Worm (Caenorhabditis elegans) whole organism, mixed stage, embryonic: ENCODE measurements around the gene F55B11.2.

Experiments used
- bed-3 ChIP-seq: fragments of 200-800 bp; sonication (Bioruptor generic); optimal IDR thresholded peaks from 3 replicates; lab custom pipeline; 2018; ENCODE audit warnings: mild to moderate bottlenecking, missing genetic modification characterization, moderate library complexity, missing compliant biosample characterization
- blmp-1 ChIP-seq: fragments of 150-350 bp; optimal IDR thresholded peaks from 2 replicates; lab custom pipeline; 2014; ENCODE audit warnings: missing biosample characterization, missing genetic modification characterization
- ceh-39 ChIP-seq: fragments of 150-350 bp; optimal IDR thresholded peaks from 2 replicates; lab custom pipeline; 2014; ENCODE audit warnings: missing biosample characterization, missing genetic modification characterization
- ceh-83 ChIP-seq: fragments of 200-800 bp; sonication (Bioruptor generic); optimal IDR thresholded peaks from 2 replicates; lab custom pipeline; 2018; ENCODE audit warnings: mild to moderate bottlenecking, missing genetic modification characterization, missing compliant biosample characterization
- ces-1 ChIP-seq: fragments of 150-350 bp; optimal IDR thresholded peaks from 2 replicates; lab custom pipeline; 2014; ENCODE audit warnings: missing biosample characterization, missing genetic modification reagents, missing genetic modification characterization
- cnd-1 ChIP-seq: fragments of 200-800 bp; sonication (Bioruptor generic); optimal IDR thresholded peaks from 2 replicates; lab custom pipeline; 2018; ENCODE audit warnings: mild to moderate bottlenecking, missing genetic modification characterization, missing compliant biosample characterization
- drap-1 ChIP-seq: fragments of 200-800 bp; sonication (Bioruptor generic); optimal IDR thresholded peaks from 3 replicates; lab custom pipeline; 2018; ENCODE audit warnings: mild to moderate bottlenecking, missing genetic modification characterization, missing compliant biosample characterization
- elt-1 ChIP-seq: sonication (generic microtip); optimal IDR thresholded peaks from 2 replicates; lab custom pipeline; 2017; ENCODE audit warnings: missing genetic modification characterization, mild to moderate bottlenecking, missing compliant biosample characterization, antibody characterized with exemption, moderate library complexity, borderline replicate concordance; ENCODE audit not compliant: insufficient read depth
- elt-3 ChIP-seq: fragments of 150-350 bp; optimal IDR thresholded peaks from 2 replicates; lab custom pipeline; 2014; ENCODE audit warnings: missing biosample characterization, missing genetic modification characterization
- flh-1 ChIP-seq: fragments of 200-800 bp; sonication (Bioruptor generic); optimal IDR thresholded peaks from 2 replicates; lab custom pipeline; 2018; ENCODE audit warnings: mild to moderate bottlenecking, missing genetic modification characterization, moderate library complexity, missing compliant biosample characterization
- ham-2 ChIP-seq: fragments of 200-800 bp; sonication (Bioruptor generic); optimal IDR thresholded peaks from 2 replicates; lab custom pipeline; 2018; ENCODE audit warnings: mild to moderate bottlenecking, missing genetic modification characterization, missing compliant biosample characterization
- hlh-1 ChIP-seq: fragments of 150-350 bp; optimal IDR thresholded peaks from 2 replicates; lab custom pipeline; 2014; ENCODE audit warnings: missing biosample characterization, missing genetic modification reagents, missing genetic modification characterization
- lin-13 ChIP-seq: fragments of 150-350 bp; optimal IDR thresholded peaks from 2 replicates; lab custom pipeline; 2014; ENCODE audit warnings: missing biosample characterization, missing genetic modification characterization
- lin-32 ChIP-seq: fragments of 200-800 bp; sonication (Bioruptor generic); optimal IDR thresholded peaks from 2 replicates; lab custom pipeline; 2018; ENCODE audit warnings: mild to moderate bottlenecking, missing genetic modification characterization, missing compliant biosample characterization
- lsy-2 ChIP-seq: fragments of 150-350 bp; optimal IDR thresholded peaks from 2 replicates; lab custom pipeline; 2014; ENCODE audit warnings: missing biosample characterization, missing genetic modification characterization
- mab-5 ChIP-seq: fragments of 150-350 bp; optimal IDR thresholded peaks from 2 replicates; lab custom pipeline; 2014; ENCODE audit warnings: missing biosample characterization, missing genetic modification characterization
- mls-2 ChIP-seq: sonication (generic microtip); optimal IDR thresholded peaks from 2 replicates; lab custom pipeline; 2016; ENCODE audit warnings: mild to moderate bottlenecking, missing genetic modification characterization, moderate library complexity, missing compliant biosample characterization
- nhr-12 ChIP-seq: fragments of 150-350 bp; optimal IDR thresholded peaks from 2 replicates; lab custom pipeline; 2014; ENCODE audit warnings: missing biosample characterization, missing genetic modification characterization
- nhr-2 ChIP-seq: fragments of 150-350 bp; optimal IDR thresholded peaks from 2 replicates; lab custom pipeline; 2014; ENCODE audit warnings: missing biosample characterization, missing genetic modification characterization
- nhr-28 ChIP-seq: fragments of 150-350 bp; optimal IDR thresholded peaks from 2 replicates; lab custom pipeline; 2014; ENCODE audit warnings: missing biosample characterization, missing genetic modification characterization
- nhr-76 ChIP-seq: sonication (generic microtip); optimal IDR thresholded peaks from 2 replicates; lab custom pipeline; 2017; ENCODE audit warnings: missing biosample characterization, missing genetic modification characterization
- pha-4 ChIP-seq: fragments of 150-350 bp; optimal IDR thresholded peaks from 2 replicates; lab custom pipeline; 2018; ENCODE audit warnings: missing biosample characterization, missing genetic modification reagents, missing genetic modification characterization
- sem-2 ChIP-seq: fragments of 200-800 bp; sonication (Bioruptor generic); optimal IDR thresholded peaks from 2 replicates; lab custom pipeline; 2018; ENCODE audit warnings: mild to moderate bottlenecking, missing genetic modification characterization, missing compliant biosample characterization
- snpc-4 ChIP-seq: fragments of 150-350 bp; optimal IDR thresholded peaks from 2 replicates; lab custom pipeline; 2014; ENCODE audit warnings: missing biosample characterization, missing genetic modification characterization
- sptf-1 ChIP-seq: sonication (generic microtip); optimal IDR thresholded peaks from 2 replicates; lab custom pipeline; 2017; ENCODE audit warnings: mild to moderate bottlenecking, missing genetic modification characterization, moderate library complexity, missing compliant biosample characterization
- tbx-8 ChIP-seq: fragments of 200-800 bp; sonication (Bioruptor generic); optimal IDR thresholded peaks from 2 replicates; lab custom pipeline; 2018; ENCODE audit warnings: mild to moderate bottlenecking, missing genetic modification characterization, moderate library complexity, missing compliant biosample characterization
- unc-120 ChIP-seq: sonication (generic microtip); optimal IDR thresholded peaks from 2 replicates; lab custom pipeline; 2017; ENCODE audit warnings: missing genetic modification characterization, missing compliant biosample characterization; ENCODE audit not compliant: poor library complexity, severe bottlenecking
- unc-39 ChIP-seq: fragments of 150-350 bp; optimal IDR thresholded peaks from 2 replicates; lab custom pipeline; 2014; ENCODE audit warnings: missing biosample characterization, missing genetic modification characterization
- unc-62 ChIP-seq: fragments of 150-350 bp; optimal IDR thresholded peaks from 2 replicates; lab custom pipeline; 2014; ENCODE audit warnings: missing biosample characterization, missing genetic modification reagents, missing genetic modification characterization
- zip-8 ChIP-seq: fragments of 150-350 bp; optimal IDR thresholded peaks from 2 replicates; lab custom pipeline; 2014; ENCODE audit warnings: missing biosample characterization, missing genetic modification characterization

F55B11.2 gene

DNA sequence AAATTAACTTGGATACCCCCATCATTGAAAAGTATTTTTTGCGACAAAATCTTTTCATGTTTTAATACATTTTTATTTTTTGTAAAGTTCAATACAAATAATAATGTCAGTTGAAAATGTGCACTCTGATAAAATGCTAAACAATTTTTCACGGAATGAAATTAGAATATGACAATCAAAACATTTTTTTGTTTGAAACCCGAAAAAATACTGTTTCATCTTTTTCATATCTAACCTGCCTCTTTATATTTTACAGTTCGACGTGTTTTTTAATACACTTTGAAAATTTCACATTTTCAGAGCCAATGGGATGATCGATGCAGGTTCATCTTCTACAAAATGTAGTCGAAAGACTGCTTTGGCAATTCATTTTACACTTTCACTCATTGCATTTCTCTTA lies 29.3 kb downstream of the F55B11.2 start, which contains the start of gene clc-8:
Gene clc-8, plus strand, starts transcription at position 301 of the 400 bp plus-strand sequence.
- no peak for TF ChIP-seq unc-39 (tag; lab: Kevin White, UChicago)
- TF ChIP-seq cnd-1 (tag; lab: Kevin White, UChicago), result no peak
- TF ChIP-seq lin-13 (tag; lab: Kevin White, UChicago), result no peak
- no peak for TF ChIP-seq ceh-39

DNA sequence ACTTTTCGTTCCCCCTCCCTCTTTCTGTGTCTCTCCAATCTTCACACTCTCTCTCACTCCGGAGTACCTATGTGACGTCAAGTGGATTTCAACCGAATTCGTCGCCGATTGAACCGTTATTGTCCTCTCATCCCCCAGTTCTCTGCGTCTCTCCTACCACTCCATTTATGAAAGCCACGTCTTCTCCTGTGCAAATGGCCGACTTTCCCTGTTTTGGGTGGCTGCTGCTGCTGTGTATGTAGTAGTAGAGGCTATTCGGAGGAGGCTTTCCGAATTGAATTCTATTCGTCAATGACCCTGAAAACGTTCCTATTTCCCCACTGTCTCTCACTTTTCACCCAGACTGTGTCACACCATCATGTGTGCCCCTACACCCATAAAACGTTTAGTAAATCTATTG lies 31.3 kb downstream of the F55B11.2 start:
- no peak for TF ChIP-seq sptf-1
- TF ChIP-seq flh-1, result no peak
- no peak for TF ChIP-seq nhr-76
- no peak for TF ChIP-seq zip-8
- TF ChIP-seq lin-13 (tag; lab: Kevin White, UChicago), result no peak
- TF ChIP-seq lin-32 (GFP tag; lab: Kevin White, UChicago), result no peak
- no peak for TF ChIP-seq snpc-4
- no peak for TF ChIP-seq nhr-2 (tag; lab: Kevin White, UChicago)
- peak; percentile 84 for TF ChIP-seq ham-2 (GFP tag; lab: Kevin White, UChicago)
- no peak for TF ChIP-seq mab-5 (tag; lab: Kevin White, UChicago)
- peak; percentile 13 for TF ChIP-seq cnd-1 (tag; lab: Kevin White, UChicago)
- no peak for TF ChIP-seq ceh-83 (GFP tag; lab: Kevin White, UChicago)
- peak; percentile 57 for TF ChIP-seq blmp-1 (tag; lab: Kevin White, UChicago)
- no peak for TF ChIP-seq unc-62 (GFP tag; lab: Kevin White, UChicago)
- no peak for TF ChIP-seq nhr-12
- no peak for TF ChIP-seq nhr-28 (tag; lab: Kevin White, UChicago)

DNA sequence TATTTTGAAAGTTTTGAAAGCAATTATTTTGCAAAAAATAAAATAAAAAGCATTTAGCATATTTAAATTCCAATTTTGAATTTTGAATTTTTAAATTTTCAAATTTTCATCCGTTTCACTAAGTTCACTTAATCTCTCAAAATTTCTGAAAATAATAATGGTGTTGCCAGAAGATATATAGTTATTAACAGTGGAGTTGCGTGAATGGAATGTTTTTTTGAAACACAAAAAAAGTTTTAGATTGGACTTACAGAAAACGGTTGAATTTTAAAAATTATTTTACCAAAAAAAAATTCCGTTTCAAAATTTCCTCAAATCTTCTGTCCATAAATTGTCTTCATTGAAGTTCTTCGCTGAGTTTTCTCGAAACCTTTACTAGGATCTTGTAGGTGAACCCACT lies 31.8 kb downstream of the F55B11.2 start:
- TF ChIP-seq nhr-12 (no peak), hlh-1 (no peak), elt-1 (no peak)

DNA sequence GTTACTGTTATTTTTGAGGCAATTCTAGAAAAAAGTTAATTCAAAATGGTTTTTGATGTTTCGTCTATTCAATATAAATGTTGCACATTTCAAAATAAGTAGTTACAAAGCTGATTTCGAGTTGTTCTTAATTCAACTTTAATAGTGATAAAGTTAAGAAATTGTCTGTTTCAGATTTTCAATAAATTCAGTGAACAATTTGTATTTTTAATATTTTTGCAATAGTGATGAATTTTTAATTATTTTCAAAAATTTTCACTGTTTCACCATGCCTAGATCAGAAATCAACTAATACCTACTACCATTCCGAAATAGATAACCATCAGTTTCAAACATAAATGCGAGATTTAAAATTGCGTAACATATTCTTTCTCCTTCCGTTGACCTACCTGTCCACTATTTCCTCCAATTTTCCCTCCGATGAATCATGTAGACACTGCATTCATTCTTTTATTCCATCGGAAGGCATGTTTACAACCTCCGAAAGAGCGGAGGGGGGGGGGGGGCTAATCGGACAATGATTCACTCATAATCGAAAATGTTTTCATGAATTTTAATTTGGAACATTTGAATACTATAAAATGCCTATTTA lies 33.0 kb downstream of the F55B11.2 start:
- peak; percentile 45 for TF ChIP-seq elt-1
- TF ChIP-seq tbx-8 (GFP tag; lab: Kevin White, UChicago), result no peak
- peak; percentile 16 for TF ChIP-seq blmp-1 (tag; lab: Kevin White, UChicago)
- TF ChIP-seq ham-2 (GFP tag; lab: Kevin White, UChicago), result peak; percentile 87

DNA sequence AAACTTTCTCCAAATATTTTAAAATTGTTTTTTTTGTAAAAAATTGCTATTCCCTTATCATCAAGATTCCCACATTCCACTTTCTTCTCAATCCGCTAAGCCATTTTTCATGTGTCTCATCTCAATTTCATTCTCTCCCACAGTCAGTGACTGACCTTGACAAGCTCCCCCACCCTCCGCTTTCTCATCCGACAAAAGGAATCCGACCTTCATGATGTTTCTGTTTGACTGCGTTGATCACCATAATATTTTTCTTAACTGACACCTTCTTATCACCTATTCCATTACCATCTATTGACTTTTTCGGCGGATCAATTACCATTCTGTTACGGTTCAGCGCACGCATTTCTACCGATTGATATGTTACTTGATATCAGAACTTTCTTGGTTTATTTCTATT lies 34.0 kb downstream of the F55B11.2 start:
- no peak for TF ChIP-seq lin-32 (GFP tag; lab: Kevin White, UChicago)
- TF ChIP-seq hlh-1, result no peak
- TF ChIP-seq ceh-83 (GFP tag; lab: Kevin White, UChicago), result no peak
- no peak for TF ChIP-seq mls-2 (tag; lab: Kevin White, UChicago)
- no peak for TF ChIP-seq nhr-76
- TF ChIP-seq flh-1, result no peak
- TF ChIP-seq nhr-2 (tag; lab: Kevin White, UChicago), result no peak
- TF ChIP-seq bed-3 (GFP tag; lab: Kevin White, UChicago), result no peak
- no peak for TF ChIP-seq nhr-28 (tag; lab: Kevin White, UChicago)
- no peak for TF ChIP-seq unc-120 (tag; lab: Kevin White, UChicago)
- TF ChIP-seq nhr-12, result no peak
- TF ChIP-seq zip-8, result no peak

DNA sequence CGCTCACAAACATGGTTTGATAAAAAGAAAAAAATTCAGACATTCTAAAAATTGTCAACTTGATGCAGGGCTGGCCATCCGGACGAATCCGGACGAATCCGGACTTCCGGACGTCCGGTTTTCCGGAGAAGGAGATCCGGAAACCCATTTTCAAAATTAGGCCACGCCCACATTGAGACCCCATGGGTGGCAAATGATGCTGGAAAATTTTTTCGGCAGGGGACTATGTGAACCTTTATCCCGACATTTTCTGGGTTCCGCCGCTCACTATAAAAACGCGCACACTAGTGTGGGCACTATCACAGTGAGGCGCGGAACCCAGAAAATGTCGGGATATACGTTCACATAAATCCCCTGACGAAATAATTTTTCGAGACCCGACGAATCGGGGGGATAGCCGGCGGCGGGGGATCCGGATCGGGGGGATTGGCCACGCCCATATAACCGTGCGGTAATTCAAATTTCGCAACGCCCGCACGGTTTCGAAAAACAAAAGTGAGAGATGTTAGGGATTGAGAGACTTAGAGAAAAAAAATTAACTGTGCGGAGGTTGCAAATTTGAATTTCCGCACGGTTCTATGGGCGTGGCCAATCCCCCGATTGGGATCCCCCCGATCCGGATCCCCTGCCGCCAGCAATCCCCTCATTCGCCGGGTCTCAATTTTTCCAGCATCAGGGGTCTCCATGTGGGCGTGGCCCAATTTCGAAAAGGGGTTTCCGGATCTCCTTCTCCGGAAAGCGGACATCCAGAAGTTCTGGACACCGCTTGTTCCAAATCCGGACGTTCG lies 35.1 kb downstream of the F55B11.2 start:
- TF ChIP-seq ceh-39, result no peak
- no peak for TF ChIP-seq unc-62 (GFP tag; lab: Kevin White, UChicago)
- TF ChIP-seq cnd-1 (tag; lab: Kevin White, UChicago), result no peak
- TF ChIP-seq nhr-12, result no peak
- TF ChIP-seq nhr-2 (tag; lab: Kevin White, UChicago), result no peak
- TF ChIP-seq elt-1, result no peak
- TF ChIP-seq lsy-2 (tag; lab: Kevin White, UChicago), result no peak
- TF ChIP-seq sptf-1, result no peak
- no peak for TF ChIP-seq bed-3 (GFP tag; lab: Kevin White, UChicago)
- no peak for TF ChIP-seq drap-1 (GFP tag; lab: Kevin White, UChicago)
- no peak for TF ChIP-seq sem-2 (GFP tag; lab: Kevin White, UChicago)
- TF ChIP-seq unc-120 (tag; lab: Kevin White, UChicago), result no peak
- TF ChIP-seq ceh-83 (GFP tag; lab: Kevin White, UChicago), result no peak
- TF ChIP-seq ces-1 (GFP tag; lab: Kevin White, UChicago), result no peak
- TF ChIP-seq flh-1, result no peak
- no peak for TF ChIP-seq lin-13 (tag; lab: Kevin White, UChicago)
- TF ChIP-seq unc-39 (tag; lab: Kevin White, UChicago), result no peak
- no peak for TF ChIP-seq pha-4 (tag; lab: Kevin White, UChicago)
- TF ChIP-seq elt-3 (tag; lab: Kevin White, UChicago), result no peak
- TF ChIP-seq, all 35 proteins: peak for 0
